Fruit fly (Drosophila melanogaster): ENCODE results near the gene DCTN6-p27.

Gene DCTN6-p27

dm6 chr2L:19181153-19181892 lies 49.2 kb downstream of the DCTN6-p27 start, which contains the start of gene CG17568:
CG17568 (minus strand) TSS chr2L:19181702.
- peak; percentile 13 for TF ChIP-seq D1 (tag; optimal IDR thresholded peaks at IDR 0.05)
- peak; percentile 82 for TF ChIP-seq EcR (GFP tag; optimal IDR thresholded peaks at IDR 0.05)
- TF ChIP-seq CG14655 (GFP tag; optimal IDR thresholded peaks at IDR 0.05) = no peak
- TF ChIP-seq CG4496 (GFP tag; IDR thresholded peaks at IDR 0.05) = no peak

Data from whole organism, pupa.